Worm (Caenorhabditis elegans) whole organism, L2 larva: ENCODE results near the gene T20G5.13.

Source experiments
- F13H6.1 ChIP-seq: sonication (generic microtip); optimal IDR thresholded peaks from 2 replicates; lab custom pipeline; 2016; ENCODE audit warnings: missing genetic modification characterization, missing compliant biosample characterization
- ama-1 ChIP-seq: fragments of 150-350 bp; optimal IDR thresholded peaks from 2 replicates; lab custom pipeline; 2018; ENCODE audit warnings: inconsistent platforms
- blmp-1 ChIP-seq: sonication (generic microtip); optimal IDR thresholded peaks from 2 replicates; lab custom pipeline; 2017; ENCODE audit warnings: missing genetic modification characterization, mild to moderate bottlenecking, missing compliant biosample characterization, antibody characterized with exemption, moderate library complexity; ENCODE audit not compliant: insufficient read depth
- crh-2 ChIP-seq: sonication (generic microtip); optimal IDR thresholded peaks from 2 replicates; lab custom pipeline; 2017; ENCODE audit warnings: missing biosample characterization, missing genetic modification characterization
- mdl-1 ChIP-seq, 2 experiments: fragments of 150-350 bp in 1 of 2; sonication (generic microtip) in 1 of 2; optimal IDR thresholded peaks; 2 replicates each; lab custom pipeline; 2017; ENCODE audit warnings: missing biosample characterization in 2 of 2, missing genetic modification characterization in 2 of 2
- nhr-237 ChIP-seq: fragments of 150-350 bp; optimal IDR thresholded peaks from 2 replicates; lab custom pipeline; 2014; ENCODE audit warnings: missing biosample characterization, missing genetic modification characterization
- nhr-25 ChIP-seq: fragments of 150-350 bp; sonication (generic microtip); optimal IDR thresholded peaks from 3 replicates; lab custom pipeline; 2014; ENCODE audit warnings: missing biosample characterization, missing genetic modification characterization
- nhr-77 ChIP-seq: fragments of 150-350 bp; optimal IDR thresholded peaks from 2 replicates; lab custom pipeline; 2014; ENCODE audit warnings: missing biosample characterization, missing genetic modification characterization
- sma-9 ChIP-seq, 2 experiments: fragments of 150-350 bp in 1 of 2; sonication (generic microtip) in 1 of 2; optimal IDR thresholded peaks; 2 replicates each; lab custom pipeline; 2014 to 2016; ENCODE audit warnings: missing genetic modification characterization in 2 of 2, mild to moderate bottlenecking in 1 of 2, missing biosample characterization in 1 of 2, missing compliant biosample characterization in 1 of 2, missing genetic modification reagents in 1 of 2, moderate library complexity in 1 of 2
- snpc-4 ChIP-seq: fragments of 150-350 bp; optimal IDR thresholded peaks from 2 replicates; lab custom pipeline; 2014; ENCODE audit warnings: missing biosample characterization, missing genetic modification characterization
- unc-39 ChIP-seq: fragments of 150-350 bp; optimal IDR thresholded peaks from 2 replicates; lab custom pipeline; 2014; ENCODE audit warnings: missing biosample characterization, missing genetic modification characterization
- zag-1 ChIP-seq: fragments of 150-350 bp; optimal IDR thresholded peaks from 2 replicates; lab custom pipeline; 2014; ENCODE audit warnings: missing biosample characterization, missing genetic modification characterization

DNA sequence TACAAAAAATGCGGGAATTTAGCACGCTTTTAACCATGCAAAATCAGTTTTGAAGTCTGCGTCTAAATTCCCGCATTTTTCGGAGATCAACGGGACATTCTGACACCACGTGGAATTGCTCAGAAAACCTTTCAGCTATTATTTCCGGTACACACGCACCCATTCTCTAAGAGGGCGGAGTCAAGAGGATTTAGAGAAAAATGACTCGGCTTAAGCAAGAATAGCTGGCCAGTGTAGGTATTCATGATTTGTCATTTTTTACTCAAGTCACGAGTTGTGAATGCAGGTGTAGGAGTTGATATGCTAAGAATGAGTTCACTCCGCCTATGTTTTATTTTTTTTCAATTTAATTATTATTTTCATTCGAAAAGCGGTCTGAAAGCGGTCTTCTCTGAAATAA lies 50.4 kb downstream of the T20G5.13 start:
- no peak for TF ChIP-seq F13H6.1 (tag; lab: Kevin White, UChicago)
- TF ChIP-seq ama-1 (lab: Kevin White, UChicago): no peak
- no peak for TF ChIP-seq nhr-237 (tag; lab: Kevin White, UChicago)
- TF ChIP-seq zag-1: no peak
- TF ChIP-seq nhr-25 (tag; lab: Kevin White, UChicago): no peak
- TF ChIP-seq crh-2 (tag; lab: Kevin White, UChicago): no peak
- no peak for TF ChIP-seq mdl-1 (tag; optimal IDR thresholded peaks at IDR 0.05; lab: Kevin White, UChicago)
- TF ChIP-seq snpc-4 (tag; lab: Kevin White, UChicago): no peak
- TF ChIP-seq nhr-77: no peak
- TF ChIP-seq blmp-1 (tag; lab: Kevin White, UChicago): no peak
- peak; percentile 35 for TF ChIP-seq sma-9 (GFP tag; optimal IDR thresholded peaks at IDR 0.05; lab: Kevin White, UChicago)
- TF ChIP-seq sma-9 (tag; optimal IDR thresholded peaks at IDR 0.05; lab: Kevin White, UChicago): no peak
- no peak for TF ChIP-seq unc-39 (tag; lab: Kevin White, UChicago)
